Fruit fly (Drosophila melanogaster) whole organism, pupa: ENCODE results near the gene grk.

Experiments
- CG10348 ChIP-seq: fragments of 200-800 bp; sonication (Bioruptor generic); IDR thresholded peaks from 2 replicates; pipeline ENCODE4 v1.3.6; 2022; ENCODE audit warnings: missing biosample characterization, missing genetic modification characterization
- CG12605 ChIP-seq: fragments of 200-800 bp; sonication (Bioruptor generic); IDR thresholded peaks from 2 replicates; pipeline ENCODE4 v1.3.6; 2022; ENCODE audit warnings: missing biosample characterization, missing genetic modification characterization
- CG13204 ChIP-seq: fragments of 200-800 bp; sonication (Bioruptor generic); optimal IDR thresholded peaks from 2 replicates; lab custom pipeline; 2018; ENCODE audit warnings: missing biosample characterization, mild to moderate bottlenecking, missing genetic modification characterization, moderate library complexity
- CG14655 ChIP-seq: fragments of 200-800 bp; sonication (Bioruptor generic); optimal IDR thresholded peaks from 3 replicates; lab custom pipeline; 2017; ENCODE audit warnings: mild to moderate bottlenecking, missing biosample characterization, missing genetic modification reagents, missing genetic modification characterization
- CG15710 ChIP-seq: fragments of 200-800 bp; sonication (Bioruptor generic); optimal IDR thresholded peaks from 2 replicates; lab custom pipeline; 2018; ENCODE audit warnings: missing biosample characterization, mild to moderate bottlenecking, missing genetic modification characterization, moderate library complexity
- CG17806 ChIP-seq: fragments of 200-800 bp; sonication (Bioruptor generic); optimal IDR thresholded peaks from 2 replicates; lab custom pipeline; 2018; ENCODE audit warnings: missing biosample characterization, mild to moderate bottlenecking, missing genetic modification characterization, moderate library complexity
- CG32121 ChIP-seq: fragments of 200-800 bp; sonication (Bioruptor generic); IDR thresholded peaks from 2 replicates; pipeline ENCODE4 v1.3.6; 2022; ENCODE audit warnings: missing biosample characterization, missing genetic modification characterization
- CG34367 ChIP-seq: fragments of 200-800 bp; sonication (Bioruptor generic); optimal IDR thresholded peaks from 2 replicates; lab custom pipeline; 2018; ENCODE audit warnings: missing biosample characterization, mild to moderate bottlenecking, missing genetic modification characterization
- CG4496 ChIP-seq: fragments of 200-800 bp; sonication (Bioruptor generic); IDR thresholded peaks from 3 replicates; pipeline ENCODE4 v1.3.6; 2022; ENCODE audit warnings: missing biosample characterization, missing genetic modification characterization
- CG8159 ChIP-seq: fragments of 200-800 bp; sonication (Bioruptor generic); optimal IDR thresholded peaks from 3 replicates; lab custom pipeline; 2018; ENCODE audit warnings: missing biosample characterization, mild to moderate bottlenecking, missing genetic modification characterization, moderate library complexity
- CG8301 ChIP-seq: fragments of 200-800 bp; sonication (Bioruptor generic); optimal IDR thresholded peaks from 2 replicates; lab custom pipeline; 2018; ENCODE audit warnings: missing biosample characterization, mild to moderate bottlenecking, missing genetic modification characterization
- CG9948 ChIP-seq: fragments of 200-800 bp; sonication (Bioruptor generic); optimal IDR thresholded peaks from 2 replicates; lab custom pipeline; 2018; ENCODE audit warnings: missing biosample characterization, mild to moderate bottlenecking, missing genetic modification characterization, moderate library complexity
- D1 ChIP-seq: fragments of 200-800 bp; sonication (Bioruptor generic); optimal IDR thresholded peaks from 2 replicates; lab custom pipeline; 2018; ENCODE audit warnings: missing biosample characterization, mild to moderate bottlenecking, missing genetic modification characterization, moderate library complexity
- EcR ChIP-seq: fragments of 200-800 bp; sonication (Bioruptor generic); optimal IDR thresholded peaks from 3 replicates; lab custom pipeline; 2019; ENCODE audit warnings: missing biosample characterization, missing genetic modification characterization, mild to moderate bottlenecking, moderate library complexity, missing genetic modification reagents
- Ets98B ChIP-seq: fragments of 200-800 bp; sonication (Bioruptor generic); IDR thresholded peaks from 2 replicates; pipeline ENCODE4 v1.3.6; 2022; ENCODE audit warnings: missing biosample characterization, missing genetic modification characterization
- Pif1A ChIP-seq: fragments of 200-800 bp; sonication (Bioruptor generic); optimal IDR thresholded peaks from 3 replicates; lab custom pipeline; 2016; ENCODE audit warnings: missing biosample characterization, missing genetic modification characterization
- Pif1B ChIP-seq: fragments of 200-800 bp; sonication (Bioruptor generic); optimal IDR thresholded peaks from 3 replicates; lab custom pipeline; 2016; ENCODE audit warnings: missing biosample characterization, missing genetic modification characterization
- Snoo ChIP-seq: fragments of 200-800 bp; sonication (Bioruptor generic); optimal IDR thresholded peaks from 3 replicates; lab custom pipeline; 2017; ENCODE audit warnings: missing biosample characterization, mild to moderate bottlenecking, missing genetic modification characterization, inconsistent platforms
- fd96Ca ChIP-seq: fragments of 200-800 bp; sonication (Bioruptor generic); IDR thresholded peaks from 3 replicates; pipeline ENCODE4 v1.3.6; 2022; ENCODE audit warnings: missing biosample characterization, missing genetic modification characterization
- gl ChIP-seq: fragments of 200-800 bp; sonication (Bioruptor generic); optimal IDR thresholded peaks from 2 replicates; lab custom pipeline; 2018; ENCODE audit warnings: missing biosample characterization, mild to moderate bottlenecking, missing genetic modification characterization
- rn ChIP-seq: fragments of 200-800 bp; sonication (Bioruptor generic); IDR thresholded peaks from 2 replicates; pipeline ENCODE4 v1.3.6; 2022; ENCODE audit warnings: missing biosample characterization, missing genetic modification characterization

The grk gene

dm6 chr2L:8433512-8433911 is at the start of gene grk:
Gene grk (minus strand): TSS chr2L:8433598.
- TF ChIP-seq CG32121 (GFP tag; lab: Robert Waterston, UW), result no peak
- TF ChIP-seq CG12605 (GFP tag; lab: Robert Waterston, UW), result no peak
- TF ChIP-seq fd96Ca (GFP tag; lab: Robert Waterston, UW), result no peak
- TF ChIP-seq rn (GFP tag; lab: Robert Waterston, UW), result no peak
- TF ChIP-seq CG10348 (GFP tag; lab: Robert Waterston, UW), result no peak
- no peak for TF ChIP-seq CG13204 (GFP tag; lab: Kevin White, UChicago)
- TF ChIP-seq CG14655 (GFP tag; lab: Kevin White, UChicago), result no peak
- no peak for TF ChIP-seq CG34367 (tag; lab: Kevin White, UChicago)
- no peak for TF ChIP-seq gl (tag; lab: Kevin White, UChicago)
- TF ChIP-seq Pif1B (GFP tag; lab: Kevin White, UChicago), result no peak
- TF ChIP-seq Ets98B (GFP tag; lab: Robert Waterston, UW), result no peak
- no peak for TF ChIP-seq CG8159 (tag; lab: Kevin White, UChicago)
- no peak for TF ChIP-seq Pif1A (GFP tag; lab: Kevin White, UChicago)
- TF ChIP-seq D1 (tag; lab: Kevin White, UChicago), result no peak
- TF ChIP-seq Snoo (tag; lab: Kevin White, UChicago), result no peak
- no peak for TF ChIP-seq CG8301 (tag; lab: Kevin White, UChicago)
- no peak for TF ChIP-seq CG4496 (GFP tag; lab: Robert Waterston, UW)
- TF ChIP-seq, all 21 proteins: peak for 0

dm6 chr2L:8481623-8482424 is 48.4 kb upstream of the grk start, which contains the start of gene CG43796:
Gene CG43796 (plus strand): TSS chr2L:8482374.
- TF ChIP-seq CG15710 (no peak), CG10348 (GFP tag; lab: Robert Waterston, UW) (no peak), CG9948 (tag; lab: Kevin White, UChicago) (no peak), CG13204 (GFP tag; lab: Kevin White, UChicago) (no peak), D1 (tag; lab: Kevin White, UChicago) (no peak), Snoo (tag; lab: Kevin White, UChicago) (no peak), gl (tag; lab: Kevin White, UChicago) (no peak), rn (GFP tag; lab: Robert Waterston, UW) (no peak)
- TF ChIP-seq, all 21 proteins: peak for 0

- no peak for TF ChIP-seq Ets98B (GFP tag; lab: Robert Waterston, UW)
- TF ChIP-seq CG12605 (GFP tag; lab: Robert Waterston, UW), result no peak
- no peak for TF ChIP-seq CG4496 (GFP tag; lab: Robert Waterston, UW)
- no peak for TF ChIP-seq CG8301 (tag; lab: Kevin White, UChicago)
- no peak for TF ChIP-seq Pif1A (GFP tag; lab: Kevin White, UChicago)
- no peak for TF ChIP-seq fd96Ca (GFP tag; lab: Robert Waterston, UW)
- TF ChIP-seq CG10348 (GFP tag; lab: Robert Waterston, UW), result no peak
- TF ChIP-seq CG13204 (GFP tag; lab: Kevin White, UChicago), result no peak
- no peak for TF ChIP-seq gl (tag; lab: Kevin White, UChicago)
These were observed 47.4 kb upstream of the grk start for dm6 chr2L:8480825-8481224.

- no peak for TF ChIP-seq CG32121 (GFP tag; lab: Robert Waterston, UW)
- peak; percentile 93 for TF ChIP-seq Pif1B (GFP tag; lab: Kevin White, UChicago)
- TF ChIP-seq gl (tag; lab: Kevin White, UChicago), result peak; percentile 98
- TF ChIP-seq CG4496 (GFP tag; lab: Robert Waterston, UW), result peak; percentile 87
- TF ChIP-seq EcR, result peak; percentile 53
- TF ChIP-seq CG13204 (GFP tag; lab: Kevin White, UChicago), result peak; percentile 97
- TF ChIP-seq CG8159 (tag; lab: Kevin White, UChicago), result peak; percentile 87
- peak; percentile 72 for TF ChIP-seq CG8301 (tag; lab: Kevin White, UChicago)
- TF ChIP-seq rn (GFP tag; lab: Robert Waterston, UW), result peak; percentile 51; the same call in 1 of the 2 replicates
- peak; percentile 91 for TF ChIP-seq D1 (tag; lab: Kevin White, UChicago)
- TF ChIP-seq CG34367 (tag; lab: Kevin White, UChicago), result peak; percentile 91
- peak; percentile 75 for TF ChIP-seq Ets98B (GFP tag; lab: Robert Waterston, UW)
- TF ChIP-seq CG12605 (GFP tag; lab: Robert Waterston, UW), result peak; percentile 95
- TF ChIP-seq CG9948 (tag; lab: Kevin White, UChicago), result peak; percentile 88
- peak; percentile 93 for TF ChIP-seq Pif1A (GFP tag; lab: Kevin White, UChicago)
- TF ChIP-seq CG14655 (GFP tag; lab: Kevin White, UChicago), result no peak
- TF ChIP-seq Snoo (tag; lab: Kevin White, UChicago), result peak; percentile 61
- no peak for TF ChIP-seq CG10348 (GFP tag; lab: Robert Waterston, UW)
- peak; percentile 89 for TF ChIP-seq CG15710
- peak; percentile 83 for TF ChIP-seq fd96Ca (GFP tag; lab: Robert Waterston, UW)
- TF ChIP-seq CG17806, result peak; percentile 90
These were observed 45.7 kb upstream of the grk start for dm6 chr2L:8478911-8479706.

dm6 chr2L:8478379-8478778 is 45.0 kb upstream of the grk start:
- TF ChIP-seq CG9948 (tag; lab: Kevin White, UChicago) (no peak), D1 (tag; lab: Kevin White, UChicago) (no peak), Ets98B (GFP tag; lab: Robert Waterston, UW) (no peak), CG34367 (tag; lab: Kevin White, UChicago) (no peak), CG15710 (no peak), Pif1B (GFP tag; lab: Kevin White, UChicago) (no peak), CG4496 (GFP tag; lab: Robert Waterston, UW) (no peak), CG14655 (GFP tag; lab: Kevin White, UChicago) (no peak), CG12605 (GFP tag; lab: Robert Waterston, UW) (no peak), fd96Ca (GFP tag; lab: Robert Waterston, UW) (no peak), CG32121 (GFP tag; lab: Robert Waterston, UW) (no peak), gl (tag; lab: Kevin White, UChicago) (no peak)
- TF ChIP-seq, all 21 proteins: peak for 0
